Fruit fly (Drosophila melanogaster) S2 (cell line): ENCODE measurements around the gene Arl1.
A peak's percentile ranks its signal among the peaks of the same experiment; 100 is the strongest.

Experiments
- CG8478 ChIP-seq: fragments of >200 bp; optimal IDR thresholded peaks from 2 replicates; lab custom pipeline; 2018
- CTCF ChIP-seq, 2 experiments: fragments of >200 bp; optimal IDR thresholded peaks; 2 replicates each; lab custom pipeline; 2018

The Arl1 gene

dm6 chr3L:15982783-15983432 lies at the start of gene Arl1, which contains the start of gene brm:
TSS of gene Arl1 (plus strand) at chr3L:15983135.
TSS of gene brm (minus strand) at chr3L:15982869.
- TF ChIP-seq CTCF (optimal IDR thresholded peaks at IDR 0.05; lab: Kevin White, UChicago) (no peak), CG8478 (lab: Kevin White, UChicago) (no peak)

DNA sequence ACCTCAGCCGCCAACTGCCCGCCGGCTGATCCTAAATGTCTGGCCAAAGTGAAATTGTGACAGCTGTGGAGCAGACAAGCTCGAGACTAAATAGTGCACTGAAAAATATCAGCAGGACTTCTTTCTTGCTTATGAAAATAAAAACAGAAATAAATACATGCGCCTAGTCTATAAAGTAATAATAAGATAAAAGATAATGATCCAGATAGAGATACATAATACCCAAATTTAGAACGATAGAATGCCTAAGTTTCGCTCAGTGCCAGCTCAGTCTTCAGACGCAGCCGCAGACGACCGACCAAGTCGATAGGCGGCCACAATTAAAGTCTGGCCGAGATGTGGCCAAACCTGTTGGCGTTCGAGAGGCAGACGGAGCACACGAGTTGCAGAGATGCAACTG lies 42.1 kb upstream of the Arl1 start:
- TF ChIP-seq CG8478 (lab: Kevin White, UChicago) (no peak), CTCF (optimal IDR thresholded peaks at IDR 0.05; lab: Kevin White, UChicago) (no peak)

DNA sequence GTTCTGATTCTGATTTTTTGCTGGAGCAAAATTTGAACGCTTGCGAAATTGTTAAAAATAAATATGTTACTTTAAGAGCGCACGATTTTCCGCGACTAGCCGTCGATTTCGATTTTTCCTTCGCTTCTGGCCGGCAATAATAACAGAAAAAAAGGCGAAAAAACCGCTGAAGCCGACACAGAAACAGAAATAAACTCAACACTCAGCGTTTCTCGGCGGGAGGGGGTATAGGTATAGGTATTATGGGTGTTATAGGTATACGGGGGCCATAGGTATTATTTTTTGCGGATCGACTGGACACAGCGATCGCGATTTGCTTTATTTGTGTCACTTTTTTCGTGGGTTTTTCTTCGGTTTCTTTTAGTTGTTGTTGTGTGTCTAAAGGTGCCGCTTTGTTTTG lies 30.6 kb upstream of the Arl1 start:
- TF ChIP-seq CTCF (optimal IDR thresholded peaks at IDR 0.05; lab: Kevin White, UChicago) (no peak), CG8478 (lab: Kevin White, UChicago) (no peak)

DNA sequence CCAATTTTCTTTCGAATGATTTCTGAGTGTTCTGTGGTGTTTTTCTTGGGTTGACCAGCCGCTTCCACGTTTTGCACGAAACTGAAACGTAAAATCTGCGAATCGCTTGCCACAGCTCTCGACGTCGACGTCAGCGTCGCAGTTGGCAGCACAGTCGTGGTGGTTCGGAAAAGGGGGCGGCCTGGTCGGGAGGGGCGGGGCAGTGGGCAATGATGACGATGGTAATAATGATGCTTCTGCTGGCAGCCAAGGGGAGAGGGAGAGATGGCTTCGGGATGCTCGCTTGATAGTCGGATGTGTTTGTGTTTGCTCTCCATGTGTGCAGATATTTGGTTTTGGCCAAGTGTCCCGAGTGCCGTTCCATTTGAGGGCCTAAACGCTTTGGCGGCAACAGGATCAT lies 30.0 kb upstream of the Arl1 start:
- TF ChIP-seq CG8478 (lab: Kevin White, UChicago) (no peak), CTCF (optimal IDR thresholded peaks at IDR 0.05; lab: Kevin White, UChicago) (no peak)

- TF ChIP-seq CTCF (optimal IDR thresholded peaks at IDR 0.05; lab: Kevin White, UChicago): no peak
Observed at dm6 chr3L:15953892-15954291, 29.0 kb upstream of the Arl1 start.

- TF ChIP-seq CG8478 (lab: Kevin White, UChicago): no peak
- peak; percentile 18 to 82 for TF ChIP-seq CTCF (optimal IDR thresholded peaks at IDR 0.05; lab: Kevin White, UChicago)
Observed at dm6 chr3L:15954784-15955427, 28.0 kb upstream of the Arl1 start, which contains the start of the genes Pka-C3 and GXIVsPLA2. TSS of gene Pka-C3 (minus strand) at chr3L:15954797. TSS of gene GXIVsPLA2 (plus strand) at chr3L:15955096.

dm6 chr3L:15956448-15957010 lies 26.4 kb upstream of the Arl1 start, which contains the start of gene elgi:
TSS of gene elgi (plus strand) at chr3L:15956550.
- no peak for TF ChIP-seq CTCF (optimal IDR thresholded peaks at IDR 0.05; lab: Kevin White, UChicago)
- TF ChIP-seq CG8478 (lab: Kevin White, UChicago): no peak

DNA sequence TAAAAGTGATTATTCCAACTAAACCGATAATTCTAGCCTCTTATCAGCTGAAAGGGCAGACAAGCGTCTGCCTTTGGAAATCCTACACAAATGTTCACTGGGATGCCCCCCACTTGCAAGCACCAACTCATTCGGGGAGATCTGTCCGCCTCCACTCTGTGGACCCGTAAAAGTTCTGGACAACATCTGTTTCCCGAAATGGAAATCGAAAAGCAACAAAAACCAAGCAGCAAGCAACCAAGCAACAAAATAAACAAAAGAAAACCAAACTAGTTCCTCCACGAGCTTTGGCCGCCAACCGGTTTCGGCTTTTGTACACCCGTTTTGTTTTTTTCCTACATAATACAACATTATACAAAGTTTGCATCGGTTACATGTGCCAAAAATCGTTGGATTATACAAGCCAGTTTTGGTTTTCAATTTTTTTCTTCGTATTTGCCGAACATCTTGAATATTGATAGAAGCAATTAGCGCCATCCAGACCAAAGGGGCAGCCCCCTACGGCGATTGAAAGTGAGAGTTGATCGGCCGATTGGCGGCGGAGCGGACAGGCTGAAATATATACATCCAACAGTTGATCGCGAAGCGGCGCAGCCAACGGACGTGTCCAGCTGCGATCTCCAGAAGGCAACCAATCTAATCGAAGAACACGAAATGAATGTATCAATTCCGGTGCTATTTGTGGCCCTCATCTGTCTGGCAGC lies 24.2 kb upstream of the Arl1 start, which contains the start of gene CG17032:
Gene CG17032 (plus strand): TSS at position 232 of the 704 bp plus-strand sequence.
- no peak for TF ChIP-seq CG8478 (lab: Kevin White, UChicago)
- TF ChIP-seq CTCF (optimal IDR thresholded peaks at IDR 0.05; lab: Kevin White, UChicago): no peak

DNA sequence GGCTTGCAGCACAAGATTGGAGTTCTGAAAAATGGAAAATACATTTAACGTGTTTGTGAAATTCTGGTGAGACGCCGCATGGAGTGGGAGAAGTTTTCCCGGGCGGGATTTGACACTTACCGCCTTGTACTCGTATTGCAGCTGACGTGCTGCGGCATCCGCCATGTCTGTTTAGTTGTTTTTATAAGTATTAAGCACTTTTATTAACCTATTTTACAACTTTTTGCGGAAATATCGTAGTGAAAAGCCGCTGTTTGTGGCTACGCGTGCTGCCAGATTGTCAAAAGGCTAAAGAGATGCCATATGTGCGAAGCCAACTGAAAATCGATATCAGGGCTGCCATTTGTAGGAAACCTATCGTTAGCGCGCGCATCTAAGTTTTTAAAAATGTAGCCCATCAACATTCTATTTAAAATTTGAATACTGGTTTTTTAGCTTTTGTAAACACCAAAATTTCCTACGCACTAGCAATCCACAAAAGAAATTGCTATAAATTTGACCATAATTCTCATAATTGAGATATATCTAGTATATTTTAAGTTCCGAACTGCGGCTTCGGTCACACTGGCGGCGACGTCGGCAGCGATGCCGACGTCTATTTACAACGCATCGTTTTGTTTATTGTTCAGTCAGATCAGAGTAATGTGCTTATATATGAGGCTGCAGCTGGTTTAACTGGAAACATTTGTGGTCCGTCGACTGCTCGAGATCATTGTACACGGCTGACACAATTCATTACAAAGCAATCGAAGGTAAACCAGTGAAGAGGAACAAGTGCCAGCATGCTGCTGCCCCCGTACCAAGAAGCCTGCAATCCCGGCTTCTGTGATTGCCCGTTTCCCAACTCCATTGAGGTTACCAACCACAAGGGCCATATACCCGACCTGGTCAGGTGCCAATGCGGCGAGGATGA lies 15.1 kb upstream of the Arl1 start, which contains the start of the genes Brr2 and CG10516:
Gene Brr2 (minus strand): TSS at position 285 of the 913 bp plus-strand sequence.
Gene CG10516 (plus strand): TSS at position 617 of the 913 bp plus-strand sequence.
- no peak for TF ChIP-seq CG8478 (lab: Kevin White, UChicago)
- TF ChIP-seq CTCF (optimal IDR thresholded peaks at IDR 0.05; lab: Kevin White, UChicago): peak in 1 of 2 experiments; percentile 32

DNA sequence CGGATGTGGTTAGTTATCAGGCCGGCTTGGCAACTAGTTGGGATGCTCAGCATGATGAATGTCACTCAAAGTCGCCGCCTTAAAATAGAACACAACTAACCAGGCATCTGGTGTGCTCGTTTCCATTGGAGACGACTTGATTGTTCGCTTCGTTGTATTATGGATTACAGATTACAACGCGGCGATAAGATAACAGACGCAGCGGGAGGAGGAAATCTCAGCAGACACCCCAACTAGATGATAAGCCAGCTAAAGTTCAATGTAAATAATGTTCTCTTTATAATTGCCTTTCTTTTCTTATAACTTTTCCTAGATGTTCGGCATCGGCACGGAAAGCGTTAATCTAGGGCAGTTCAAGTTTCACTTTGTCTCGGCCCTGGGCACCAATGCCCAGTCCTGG lies 14.2 kb upstream of the Arl1 start:
- TF ChIP-seq CG8478 (lab: Kevin White, UChicago) (no peak), CTCF (optimal IDR thresholded peaks at IDR 0.05; lab: Kevin White, UChicago) (no peak)

DNA sequence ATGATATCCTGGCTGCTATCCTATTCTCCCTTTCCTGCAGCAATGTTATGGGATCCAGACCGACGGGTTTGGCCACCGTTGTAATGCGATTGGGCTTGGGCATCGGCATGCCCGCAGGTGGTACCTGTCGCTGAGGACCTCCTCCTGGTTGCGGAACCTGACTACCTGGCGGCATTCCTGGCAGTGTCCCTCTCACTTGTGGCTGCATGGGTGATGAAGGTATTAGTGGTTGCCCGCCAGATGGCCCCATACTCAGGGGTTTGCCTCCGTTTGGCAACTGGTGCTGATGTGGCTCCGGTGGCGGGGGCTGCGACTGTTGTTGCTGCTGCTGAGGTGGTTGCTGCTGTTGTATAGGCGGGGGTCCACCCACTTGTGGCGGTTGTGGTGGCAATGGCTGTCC lies 8.8 kb upstream of the Arl1 start:
- TF ChIP-seq CG8478 (lab: Kevin White, UChicago): no peak
- TF ChIP-seq CTCF (optimal IDR thresholded peaks at IDR 0.05; lab: Kevin White, UChicago): no peak

dm6 chr3L:15975068-15975467 lies 7.9 kb upstream of the Arl1 start, which contains the start of gene CG17026:
TSS of gene CG17026 (plus strand) at chr3L:15975368.
- TF ChIP-seq CG8478 (lab: Kevin White, UChicago): no peak
- TF ChIP-seq CTCF (optimal IDR thresholded peaks at IDR 0.05; lab: Kevin White, UChicago): no peak

dm6 chr3L:15976758-15977157 lies 6.2 kb upstream of the Arl1 start, which contains the start of gene CG17029:
TSS of gene CG17029 (plus strand) at chr3L:15976870.
- no peak for TF ChIP-seq CG8478 (lab: Kevin White, UChicago)
